Worm (Caenorhabditis elegans) whole organism, L1 larva: ENCODE data around the gene fbxc-40.
"Not testable (repeated sequence)": the region's sequence is repeated elsewhere in the genome, so short reads cannot be mapped to it uniquely, and the experiment has no call there.

Experiments
- C04F5.9 ChIP-seq: sonication (generic microtip); optimal IDR thresholded peaks from 2 replicates; lab custom pipeline; 2016; ENCODE audit warnings: missing genetic modification characterization, missing compliant biosample characterization
- C16A3.4 ChIP-seq: fragments of 150-350 bp; optimal IDR thresholded peaks from 2 replicates; lab custom pipeline; 2014; ENCODE audit warnings: missing biosample characterization, missing genetic modification characterization
- C34B4.2 ChIP-seq: sonication (generic microtip); optimal IDR thresholded peaks from 2 replicates; lab custom pipeline; 2017; ENCODE audit warnings: mild to moderate bottlenecking, missing genetic modification characterization, missing compliant biosample characterization
- Y116A8C.19 ChIP-seq: sonication (generic microtip); optimal IDR thresholded peaks from 2 replicates; lab custom pipeline; 2016; ENCODE audit warnings: missing compliant biosample characterization, missing genetic modification characterization, borderline replicate concordance
- alr-1 ChIP-seq: fragments of 200-800 bp; sonication (Bioruptor generic); optimal IDR thresholded peaks from 2 replicates; lab custom pipeline; 2018; ENCODE audit warnings: borderline replicate concordance, mild to moderate bottlenecking, missing genetic modification characterization, missing compliant biosample characterization
- ceh-82 ChIP-seq, 3 experiments: fragments of 150-350 bp in 1 of 3; sonication (generic microtip) in 2 of 3; optimal IDR thresholded peaks; 2 replicates each; lab custom pipeline; 2014 to 2017; ENCODE audit warnings: missing biosample characterization in 3 of 3, missing genetic modification characterization in 3 of 3
- ceh-88 ChIP-seq: fragments of 200-800 bp; sonication (Bioruptor generic); IDR thresholded peaks from 2 replicates; pipeline ENCODE4 v1.3.6; 2022; ENCODE audit warnings: missing genetic modification characterization, missing compliant biosample characterization
- dpl-1 ChIP-seq, 3 experiments: fragments of 150-350 bp in 2 of 3; sonication (generic microtip) in 1 of 3; optimal IDR thresholded peaks; 2 replicates each; lab custom pipeline; 2014 to 2017; ENCODE audit warnings: missing biosample characterization in 3 of 3, missing genetic modification characterization in 3 of 3, missing genetic modification reagents in 3 of 3
- efl-1 ChIP-seq, 4 experiments: fragments of 150-350 bp; optimal IDR thresholded peaks in 3 of 4; peaks in 1 of 4; 1 replicate in 1 of 4; 2 replicates in 3 of 4; lab custom pipeline; 2014; ENCODE audit warnings: missing biosample characterization in 2 of 4, missing genetic modification characterization in 2 of 4, missing genetic modification reagents in 2 of 4
- egl-27 ChIP-seq, 2 experiments: fragments of 150-350 bp in 1 of 2; sonication (generic microtip); optimal IDR thresholded peaks; 3 replicates each; lab custom pipeline; 2017 to 2018; ENCODE audit warnings: missing biosample characterization in 2 of 2, missing genetic modification characterization in 2 of 2, missing genetic modification reagents in 2 of 2
- elt-2 ChIP-seq: sonication (generic microtip); optimal IDR thresholded peaks from 2 replicates; lab custom pipeline; 2016; ENCODE audit warnings: missing genetic modification characterization, mild to moderate bottlenecking, inconsistent platforms, missing compliant biosample characterization, missing genetic modification reagents
- ets-5 ChIP-seq: fragments of 200-800 bp; sonication (Bioruptor generic); IDR thresholded peaks from 2 replicates; pipeline ENCODE4 v1.3.6; 2022; ENCODE audit warnings: missing genetic modification characterization, missing compliant biosample characterization
- fkh-10 ChIP-seq: sonication (generic microtip); optimal IDR thresholded peaks from 2 replicates; lab custom pipeline; 2017; ENCODE audit warnings: missing biosample characterization, missing genetic modification reagents, missing genetic modification characterization
- fkh-4 ChIP-seq: sonication (generic microtip); optimal IDR thresholded peaks from 2 replicates; lab custom pipeline; 2016; ENCODE audit warnings: missing compliant biosample characterization, missing genetic modification characterization, borderline replicate concordance
- grh-1 ChIP-seq: fragments of 200-800 bp; sonication (Bioruptor generic); IDR thresholded peaks from 2 replicates; pipeline ENCODE4 v1.3.6; 2022; ENCODE audit warnings: missing genetic modification reagents, missing genetic modification characterization, missing compliant biosample characterization
- hpl-2 ChIP-seq: fragments of 150-350 bp; optimal IDR thresholded peaks from 2 replicates; lab custom pipeline; 2014; ENCODE audit warnings: missing biosample characterization, missing genetic modification reagents, missing genetic modification characterization
- irx-1 ChIP-seq: sonication (generic microtip); optimal IDR thresholded peaks from 2 replicates; lab custom pipeline; 2016; ENCODE audit warnings: missing genetic modification characterization, missing compliant biosample characterization
- isw-1 ChIP-seq: fragments of 200-800 bp; sonication (Bioruptor generic); IDR thresholded peaks from 2 replicates; pipeline ENCODE4 v1.3.6; 2022; ENCODE audit warnings: missing genetic modification characterization, missing compliant biosample characterization
- lin-14 ChIP-seq: fragments of 200-800 bp; sonication (Bioruptor generic); optimal IDR thresholded peaks from 2 replicates; lab custom pipeline; 2018; ENCODE audit warnings: mild to moderate bottlenecking, missing genetic modification characterization, moderate library complexity, missing compliant biosample characterization
- lin-35 ChIP-seq, 2 experiments: fragments of 150-350 bp; optimal IDR thresholded peaks; 2 replicates each; lab custom pipeline; 2014; ENCODE audit warnings: missing biosample characterization in 2 of 2, missing genetic modification characterization in 2 of 2, missing genetic modification reagents in 2 of 2
- lin-39 ChIP-seq: fragments of 150-350 bp; optimal IDR thresholded peaks from 2 replicates; lab custom pipeline; 2014; ENCODE audit warnings: missing biosample characterization, missing genetic modification reagents, missing genetic modification characterization
- lir-3 ChIP-seq: sonication (generic microtip); optimal IDR thresholded peaks from 2 replicates; lab custom pipeline; 2016; ENCODE audit warnings: mild to moderate bottlenecking, missing genetic modification characterization, moderate library complexity, missing compliant biosample characterization; ENCODE audit not compliant: poor library complexity
- lsy-2 ChIP-seq, 2 experiments: fragments of 150-350 bp; optimal IDR thresholded peaks; 2 replicates each; lab custom pipeline; 2014; ENCODE audit warnings: missing biosample characterization in 2 of 2, missing genetic modification characterization in 2 of 2
- mab-9 ChIP-seq: fragments of 200-800 bp; sonication (Bioruptor generic); IDR thresholded peaks from 2 replicates; pipeline ENCODE4 v1.3.6; 2022; ENCODE audit warnings: missing genetic modification reagents, missing genetic modification characterization, missing compliant biosample characterization
- mep-1 ChIP-seq: fragments of 150-350 bp; optimal IDR thresholded peaks from 2 replicates; lab custom pipeline; 2014; ENCODE audit warnings: missing biosample characterization, missing genetic modification characterization
- nhr-19 ChIP-seq: fragments of 200-800 bp; sonication (Bioruptor generic); conservative IDR thresholded peaks from 2 replicates; pipeline ENCODE4 v1.3.6; 2022; ENCODE audit warnings: missing genetic modification characterization, missing compliant biosample characterization
- nhr-20 ChIP-seq: sonication (generic microtip); optimal IDR thresholded peaks from 2 replicates; lab custom pipeline; 2016; ENCODE audit warnings: mild to moderate bottlenecking, missing genetic modification characterization, missing compliant biosample characterization
- nhr-47 ChIP-seq: sonication (generic microtip); optimal IDR thresholded peaks from 2 replicates; lab custom pipeline; 2016; ENCODE audit warnings: mild to moderate bottlenecking, missing genetic modification characterization, moderate library complexity, missing compliant biosample characterization
- nhr-85 ChIP-seq: sonication (generic microtip); peaks from one replicate; lab custom pipeline; 2016; ENCODE audit warnings: missing genetic modification characterization, inconsistent platforms, missing compliant biosample characterization
- pag-3 ChIP-seq: sonication (generic microtip); optimal IDR thresholded peaks from 2 replicates; lab custom pipeline; 2017; ENCODE audit warnings: missing genetic modification characterization, mild to moderate bottlenecking, missing compliant biosample characterization, antibody characterized with exemption, borderline replicate concordance; ENCODE audit not compliant: insufficient read depth
- pqm-1 ChIP-seq: sonication (generic microtip); optimal IDR thresholded peaks from 3 replicates; lab custom pipeline; 2017; ENCODE audit warnings: missing biosample characterization, missing genetic modification characterization
- rnt-1 ChIP-seq: sonication (generic microtip); optimal IDR thresholded peaks from 2 replicates; lab custom pipeline; 2016; ENCODE audit warnings: mild to moderate bottlenecking, missing genetic modification characterization, moderate library complexity, missing compliant biosample characterization
- skn-1 ChIP-seq: fragments of 150-350 bp; optimal IDR thresholded peaks from 2 replicates; lab custom pipeline; 2014; ENCODE audit warnings: missing biosample characterization, missing genetic modification characterization
- snpc-4 ChIP-seq: fragments of 150-350 bp; optimal IDR thresholded peaks from 2 replicates; lab custom pipeline; 2014; ENCODE audit warnings: missing biosample characterization, missing genetic modification characterization
- snu-23 ChIP-seq: sonication (generic microtip); optimal IDR thresholded peaks from 2 replicates; lab custom pipeline; 2016; ENCODE audit warnings: missing genetic modification characterization, missing compliant biosample characterization
- sptf-1 ChIP-seq: fragments of 150-350 bp; optimal IDR thresholded peaks from 2 replicates; lab custom pipeline; 2014; ENCODE audit warnings: missing biosample characterization, missing genetic modification characterization
- unc-86 ChIP-seq: sonication (generic microtip); optimal IDR thresholded peaks from 2 replicates; lab custom pipeline; 2016; ENCODE audit warnings: missing genetic modification characterization, missing compliant biosample characterization
- vab-15 ChIP-seq: sonication (generic microtip); optimal IDR thresholded peaks from 2 replicates; lab custom pipeline; 2017; ENCODE audit warnings: missing genotype, mild to moderate bottlenecking, missing genetic modification characterization, missing compliant biosample characterization
- xbp-1 ChIP-seq: sonication (generic microtip); optimal IDR thresholded peaks from 2 replicates; lab custom pipeline; 2016; ENCODE audit warnings: missing genetic modification characterization, missing compliant biosample characterization
- zag-1 ChIP-seq: fragments of 150-350 bp; optimal IDR thresholded peaks from 2 replicates; lab custom pipeline; 2014; ENCODE audit warnings: missing biosample characterization, missing genetic modification characterization
- ztf-4 ChIP-seq: fragments of 150-350 bp; optimal IDR thresholded peaks from 2 replicates; lab custom pipeline; 2014; ENCODE audit warnings: missing biosample characterization, missing genetic modification characterization

Gene fbxc-40

ce11 chrII:991300-991699 lies 5.5 kb downstream of the fbxc-40 start, which contains the start of gene fbxc-42:
TSS of gene fbxc-42 (plus strand) at chrII:991600.
- TF ChIP-seq ets-5 (GFP tag; lab: Robert Waterston, UW) = no peak
- no peak for TF ChIP-seq ceh-88 (GFP tag; lab: Robert Waterston, UW)
- no peak for TF ChIP-seq C34B4.2 (tag; lab: Kevin White, UChicago)
- TF ChIP-seq nhr-85 (tag; lab: Kevin White, UChicago) = no peak
- no peak for TF ChIP-seq ztf-4 (tag; lab: Kevin White, UChicago)
- TF ChIP-seq snu-23 (GFP tag; lab: Kevin White, UChicago) = no peak
- no peak for TF ChIP-seq xbp-1 (tag; lab: Kevin White, UChicago)
- TF ChIP-seq elt-2 (tag; lab: Kevin White, UChicago) = no peak
- no peak for TF ChIP-seq egl-27 (tag; optimal IDR thresholded peaks at IDR 0.05; lab: Kevin White, UChicago)
- TF ChIP-seq fkh-10 (GFP tag; lab: Kevin White, UChicago) = no peak
- no peak for TF ChIP-seq hpl-2
- no peak for TF ChIP-seq zag-1 (tag; lab: Kevin White, UChicago)
- TF ChIP-seq grh-1 (GFP tag; lab: Robert Waterston, UW) = no peak
- TF ChIP-seq lin-39 = no peak
- no peak for TF ChIP-seq unc-86 (tag; lab: Kevin White, UChicago)
- no peak for TF ChIP-seq nhr-19

- TF ChIP-seq egl-27 (tag; optimal IDR thresholded peaks at IDR 0.05; lab: Kevin White, UChicago); xbp-1 (tag; lab: Kevin White, UChicago); mab-9 (GFP tag; lab: Robert Waterston, UW): not testable (repeated sequence)
Observed at ce11 chrII:994231-994630, 8.4 kb downstream of the fbxc-40 start, which contains the start of gene F45D11.7. TSS of gene F45D11.7 (plus strand) at chrII:994531.

ce11 chrII:996112-996511 lies 10.3 kb downstream of the fbxc-40 start, which contains the start of gene F45D11.11:
TSS of gene F45D11.11 (minus strand) at chrII:996212.
- not testable (repeated sequence) for TF ChIP-seq rnt-1 (tag; lab: Kevin White, UChicago); zag-1 (tag; lab: Kevin White, UChicago); isw-1 (GFP tag; lab: Robert Waterston, UW)

- TF ChIP-seq mep-1 (tag; lab: Kevin White, UChicago) (no peak), C04F5.9 (tag; lab: Kevin White, UChicago) (no peak), efl-1 (optimal IDR thresholded peaks at IDR 0.05; lab: Kevin White, UChicago) (no peak), efl-1 (GFP tag; optimal IDR thresholded peaks at IDR 0.05 in 1 of 2; lab: Kevin White, UChicago) (no peak), irx-1 (no peak), elt-2 (tag; lab: Kevin White, UChicago) (no peak), dpl-1 (GFP tag; optimal IDR thresholded peaks at IDR 0.05; lab: Kevin White, UChicago) (no peak), sptf-1 (no peak), lin-39 (no peak), nhr-20 (tag; lab: Kevin White, UChicago) (no peak), lsy-2 (tag; optimal IDR thresholded peaks at IDR 0.05; lab: Kevin White, UChicago) (no peak), hpl-2 (no peak), vab-15 (tag; lab: Kevin White, UChicago) (no peak), ets-5 (GFP tag; lab: Robert Waterston, UW) (no peak), lin-35 (GFP tag; optimal IDR thresholded peaks at IDR 0.05; lab: Kevin White, UChicago) (no peak), pqm-1 (tag; lab: Kevin White, UChicago) (no peak)
Observed at ce11 chrII:999493-999892, 13.7 kb downstream of the fbxc-40 start, which contains the start of gene fbxb-29. TSS of gene fbxb-29 (minus strand) at chrII:999593.

ce11 chrII:1001351-1001750 lies 15.5 kb downstream of the fbxc-40 start, which contains the start of the genes fbxb-30 and F45D11.5:
TSS of gene fbxb-30 (minus strand) at chrII:1001451.
TSS of gene F45D11.5 (plus strand) at chrII:1001702.
- no peak for TF ChIP-seq unc-86 (tag; lab: Kevin White, UChicago)
- TF ChIP-seq nhr-47 (tag; lab: Kevin White, UChicago) = no peak
- no peak for TF ChIP-seq pag-3 (tag; lab: Kevin White, UChicago)
- TF ChIP-seq lin-14 (GFP tag; lab: Kevin White, UChicago) = no peak
- no peak for TF ChIP-seq alr-1 (tag; lab: Kevin White, UChicago)
- TF ChIP-seq snpc-4 (tag; lab: Kevin White, UChicago) = no peak
- TF ChIP-seq lir-3 (tag; lab: Kevin White, UChicago) = no peak
- no peak for TF ChIP-seq nhr-19
- no peak for TF ChIP-seq ceh-82 (tag; optimal IDR thresholded peaks at IDR 0.05; lab: Kevin White, UChicago)
- TF ChIP-seq nhr-20 (tag; lab: Kevin White, UChicago) = no peak
- TF ChIP-seq skn-1 (tag; lab: Kevin White, UChicago) = no peak
- TF ChIP-seq C16A3.4 (tag; lab: Kevin White, UChicago) = no peak
- TF ChIP-seq elt-2 (tag; lab: Kevin White, UChicago) = no peak
- no peak for TF ChIP-seq sptf-1
- no peak for TF ChIP-seq Y116A8C.19 (tag; lab: Kevin White, UChicago)
- no peak for TF ChIP-seq fkh-4 (tag; lab: Kevin White, UChicago)
- no peak for TF ChIP-seq mep-1 (tag; lab: Kevin White, UChicago)
- TF ChIP-seq xbp-1 (tag; lab: Kevin White, UChicago) = no peak
- TF ChIP-seq snu-23 (GFP tag; lab: Kevin White, UChicago) = no peak
- TF ChIP-seq pqm-1 (tag; lab: Kevin White, UChicago) = no peak
